Fruit fly (Drosophila melanogaster) whole organism, embryonic: ENCODE data around the gene Iru.

Experiments used
- Antp ChIP-seq: fragments of 200-800 bp; sonication (Bioruptor generic); optimal IDR thresholded peaks from 3 replicates; lab custom pipeline; 2016; ENCODE audit warnings: missing biosample characterization, missing genetic modification characterization
- Atf6 ChIP-seq: fragments of 200-800 bp; sonication (Bioruptor generic); IDR thresholded peaks from 2 replicates; pipeline ENCODE4 v1.3.6; 2022; ENCODE audit warnings: missing biosample characterization, missing genetic modification characterization
- B-H1 ChIP-seq: fragments of 200-800 bp; sonication (Bioruptor generic); IDR thresholded peaks from 3 replicates; pipeline ENCODE4 v1.3.6; 2022; ENCODE audit warnings: missing biosample characterization, missing genetic modification characterization
- BEAF-32 ChIP-seq: fragments of 200-800 bp; sonication (Bioruptor generic); optimal IDR thresholded peaks from 3 replicates; lab custom pipeline; 2017; ENCODE audit warnings: missing biosample characterization, missing genetic modification characterization, mild to moderate bottlenecking, moderate library complexity, missing genetic modification reagents
- CG11247 ChIP-seq: fragments of 200-800 bp; sonication (Bioruptor generic); IDR thresholded peaks from 2 replicates; pipeline ENCODE4 v1.3.6; 2022; ENCODE audit warnings: missing biosample characterization, missing genetic modification characterization
- CG12104 ChIP-seq: fragments of 200-800 bp; sonication (Bioruptor generic); optimal IDR thresholded peaks from 3 replicates; lab custom pipeline; 2016; ENCODE audit warnings: missing biosample characterization, missing genetic modification characterization
- CG15269 ChIP-seq: fragments of 200-800 bp; sonication (Bioruptor generic); optimal IDR thresholded peaks from 2 replicates; lab custom pipeline; 2018; ENCODE audit warnings: missing biosample characterization, mild to moderate bottlenecking, missing genetic modification characterization, moderate library complexity
- CG15601 ChIP-seq: fragments of 200-800 bp; sonication (Bioruptor generic); optimal IDR thresholded peaks from 3 replicates; lab custom pipeline; 2019; ENCODE audit warnings: missing biosample characterization, mild to moderate bottlenecking, missing genetic modification characterization, moderate library complexity
- CG17568 ChIP-seq: fragments of 200-800 bp; sonication (Bioruptor generic); optimal IDR thresholded peaks from 2 replicates; lab custom pipeline; 2018; ENCODE audit warnings: missing biosample characterization, mild to moderate bottlenecking, missing genetic modification characterization, moderate library complexity
- CG2199 ChIP-seq: fragments of 200-800 bp; sonication (Bioruptor generic); IDR thresholded peaks from 3 replicates; pipeline ENCODE4 v1.3.6; 2022; ENCODE audit warnings: missing biosample characterization, missing genetic modification characterization
- CG30403 ChIP-seq: fragments of 200-800 bp; sonication (Bioruptor generic); optimal IDR thresholded peaks from 3 replicates; lab custom pipeline; 2016; ENCODE audit warnings: missing biosample characterization, missing genetic modification characterization
- CG34224 ChIP-seq: fragments of 200-800 bp; sonication (Bioruptor generic); IDR thresholded peaks from 3 replicates; pipeline ENCODE4 v1.3.6; 2022; ENCODE audit warnings: missing biosample characterization, missing genetic modification characterization; ENCODE audit not compliant: partially characterized antibody
- CG5180 ChIP-seq: fragments of 200-800 bp; sonication (Bioruptor generic); optimal IDR thresholded peaks from 3 replicates; lab custom pipeline; 2017; ENCODE audit warnings: missing biosample characterization, missing genetic modification characterization, mild to moderate bottlenecking, moderate library complexity, missing genetic modification reagents
- CG6272 ChIP-seq: fragments of 200-800 bp; sonication (Bioruptor generic); IDR thresholded peaks from 2 replicates; pipeline ENCODE4 v1.3.6; 2022; ENCODE audit warnings: missing biosample characterization, missing genetic modification characterization
- CG7963 ChIP-seq: fragments of 200-800 bp; sonication (Bioruptor generic); IDR thresholded peaks from 3 replicates; pipeline ENCODE4 v1.3.6; 2022; ENCODE audit warnings: missing biosample characterization, missing genetic modification characterization; ENCODE audit not compliant: partially characterized antibody
- CG8290 ChIP-seq, 3 experiments: fragments of 200-800 bp; sonication (Bioruptor generic); optimal IDR thresholded peaks; 2 replicates each; lab custom pipeline; 2016 to 2019; ENCODE audit warnings: missing biosample characterization in 3 of 3, missing genetic modification characterization in 3 of 3, mild to moderate bottlenecking in 2 of 3, moderate library complexity in 1 of 3
- CHES-1-like ChIP-seq: fragments of 200-800 bp; sonication (Bioruptor generic); optimal IDR thresholded peaks from 2 replicates; lab custom pipeline; 2016; ENCODE audit warnings: missing biosample characterization, missing genetic modification characterization
- CTCF ChIP-seq: fragments of 200-800 bp; sonication (Bioruptor generic); optimal IDR thresholded peaks from 2 replicates; lab custom pipeline; 2017; ENCODE audit warnings: missing biosample characterization, mild to moderate bottlenecking, missing genetic modification characterization, moderate library complexity
- Dfd ChIP-seq, 2 experiments: fragments of >200 bp; optimal IDR thresholded peaks; 2 replicates each; lab custom pipeline; 2017; ENCODE audit warnings: missing biosample characterization in 2 of 2, missing genetic modification characterization in 2 of 2
- Drgx ChIP-seq: fragments of 200-800 bp; sonication (Bioruptor generic); IDR thresholded peaks from 2 replicates; pipeline ENCODE4 v1.3.6; 2022; ENCODE audit warnings: missing biosample characterization, missing genetic modification characterization
- Eip74EF ChIP-seq, 2 experiments: fragments of 200-800 bp in 1 of 2; fragments of >200 bp in 1 of 2; sonication (Bioruptor generic) in 1 of 2; optimal IDR thresholded peaks; 2 replicates each; lab custom pipeline; 2017 to 2019; ENCODE audit warnings: missing biosample characterization in 2 of 2, missing genetic modification characterization in 2 of 2, mild to moderate bottlenecking in 1 of 2, moderate library complexity in 1 of 2
- Ets97D ChIP-seq: fragments of 200-800 bp; sonication (Bioruptor generic); optimal IDR thresholded peaks from 3 replicates; lab custom pipeline; 2016; ENCODE audit warnings: missing biosample characterization, missing genetic modification characterization
- Fer3 ChIP-seq: fragments of 200-800 bp; sonication (Bioruptor generic); optimal IDR thresholded peaks from 2 replicates; lab custom pipeline; 2018; ENCODE audit warnings: missing biosample characterization, mild to moderate bottlenecking, missing genetic modification characterization, moderate library complexity
- Hr51 ChIP-seq, 2 experiments: fragments of 200-800 bp; sonication (Bioruptor generic); optimal IDR thresholded peaks; 2 replicates in 1 of 2; 3 replicates in 1 of 2; lab custom pipeline; 2016 to 2018; ENCODE audit warnings: missing biosample characterization in 2 of 2, missing genetic modification characterization in 2 of 2, mild to moderate bottlenecking in 1 of 2, moderate library complexity in 1 of 2
- NC2α ChIP-seq: fragments of 200-800 bp; sonication (Bioruptor generic); optimal IDR thresholded peaks from 2 replicates; lab custom pipeline; 2016; ENCODE audit warnings: missing biosample characterization, missing genetic modification characterization
- Oaz ChIP-seq: fragments of 200-800 bp; sonication (Bioruptor generic); IDR thresholded peaks from 2 replicates; pipeline ENCODE4 v1.3.6; 2022; ENCODE audit warnings: missing biosample characterization, missing genetic modification characterization
- Oli ChIP-seq: fragments of 200-800 bp; sonication (Bioruptor generic); optimal IDR thresholded peaks from 2 replicates; lab custom pipeline; 2018; ENCODE audit warnings: missing biosample characterization, mild to moderate bottlenecking, missing genetic modification characterization, moderate library complexity
- Optix ChIP-seq: fragments of 200-800 bp; sonication (Bioruptor generic); IDR thresholded peaks from 3 replicates; pipeline ENCODE4 v1.3.6; 2022; ENCODE audit warnings: missing biosample characterization, missing genetic modification characterization
- Rx ChIP-seq: fragments of 200-800 bp; sonication (Bioruptor generic); IDR thresholded peaks from 2 replicates; pipeline ENCODE4 v1.3.6; 2022; ENCODE audit warnings: missing biosample characterization, missing genetic modification characterization
- Sin3A ChIP-seq: fragments of >200 bp; optimal IDR thresholded peaks from 2 replicates; lab custom pipeline; 2018
- Sox102F ChIP-seq: fragments of 200-800 bp; sonication (Bioruptor generic); optimal IDR thresholded peaks from 2 replicates; lab custom pipeline; 2018; ENCODE audit warnings: missing biosample characterization, mild to moderate bottlenecking, missing genetic modification characterization, moderate library complexity
- Stat92E ChIP-seq, 3 experiments: fragments of >200 bp in 2 of 3; fragments of 200-800 bp in 1 of 3; sonication (Bioruptor generic) in 1 of 3; optimal IDR thresholded peaks; 2 replicates each; lab custom pipeline; 2017 to 2019; ENCODE audit warnings: missing biosample characterization in 3 of 3, missing genetic modification characterization in 3 of 3, mild to moderate bottlenecking in 1 of 3, moderate library complexity in 1 of 3
- TFAM ChIP-seq: fragments of 200-800 bp; sonication (Bioruptor generic); optimal IDR thresholded peaks from 2 replicates; lab custom pipeline; 2017; ENCODE audit warnings: missing biosample characterization, missing genetic modification characterization, inconsistent platforms
- ab ChIP-seq: fragments of 200-800 bp; sonication (Bioruptor generic); optimal IDR thresholded peaks from 2 replicates; lab custom pipeline; 2016; ENCODE audit warnings: missing biosample characterization, missing genetic modification characterization
- az2 ChIP-seq: fragments of 200-800 bp; sonication (Bioruptor generic); optimal IDR thresholded peaks from 3 replicates; lab custom pipeline; 2016; ENCODE audit warnings: missing biosample characterization, missing genetic modification characterization
- bsh ChIP-seq, 2 experiments: fragments of 200-800 bp; sonication (Bioruptor generic); optimal IDR thresholded peaks; 2 replicates each; lab custom pipeline; 2017 to 2018; ENCODE audit warnings: mild to moderate bottlenecking in 2 of 2, missing biosample characterization in 2 of 2, missing genetic modification characterization in 2 of 2, moderate library complexity in 1 of 2
- crc ChIP-seq: fragments of 200-800 bp; sonication (Bioruptor generic); optimal IDR thresholded peaks from 2 replicates; lab custom pipeline; 2016; ENCODE audit warnings: missing biosample characterization, missing genetic modification characterization
- ewg ChIP-seq: fragments of 200-800 bp; sonication (Bioruptor generic); optimal IDR thresholded peaks from 3 replicates; lab custom pipeline; 2017; ENCODE audit warnings: mild to moderate bottlenecking, missing biosample characterization, missing genetic modification reagents, missing genetic modification characterization
- fd64A ChIP-seq: fragments of 200-800 bp; sonication (Bioruptor generic); optimal IDR thresholded peaks from 3 replicates; lab custom pipeline; 2018; ENCODE audit warnings: missing biosample characterization, mild to moderate bottlenecking, missing genetic modification characterization
- gcm2 ChIP-seq: fragments of 200-800 bp; sonication (Bioruptor generic); optimal IDR thresholded peaks from 2 replicates; lab custom pipeline; 2016; ENCODE audit warnings: missing biosample characterization, missing genetic modification characterization
- grau ChIP-seq: fragments of 200-800 bp; optimal IDR thresholded peaks from 3 replicates; lab custom pipeline; 2019; ENCODE audit warnings: missing biosample characterization, mild to moderate bottlenecking, missing genetic modification characterization, moderate library complexity
- hb ChIP-seq: fragments of 200-800 bp; sonication (Bioruptor generic); IDR thresholded peaks from 3 replicates; pipeline ENCODE4 v1.3.6; 2022; ENCODE audit warnings: missing biosample characterization, missing genetic modification characterization; ENCODE audit not compliant: partially characterized antibody
- klu ChIP-seq: fragments of 200-800 bp; sonication (Bioruptor generic); IDR thresholded peaks from 2 replicates; pipeline ENCODE4 v1.3.6; 2022; ENCODE audit warnings: missing biosample characterization, missing genetic modification characterization
- lbe ChIP-seq: fragments of 200-800 bp; sonication (Bioruptor generic); optimal IDR thresholded peaks from 2 replicates; lab custom pipeline; 2016; ENCODE audit warnings: missing biosample characterization, mild to moderate bottlenecking, missing genetic modification characterization
- nom ChIP-seq: fragments of 200-800 bp; sonication (Bioruptor generic); optimal IDR thresholded peaks from 2 replicates; lab custom pipeline; 2017; ENCODE audit warnings: missing biosample characterization, missing genetic modification characterization, mild to moderate bottlenecking, moderate library complexity, missing genetic modification reagents
- rib ChIP-seq: fragments of 200-800 bp; sonication (Bioruptor generic); IDR thresholded peaks from 2 replicates; pipeline ENCODE4 v1.3.6; 2022; ENCODE audit warnings: missing biosample characterization, missing genetic modification characterization
- run ChIP-seq: fragments of 200-800 bp; sonication (Bioruptor generic); optimal IDR thresholded peaks from 3 replicates; lab custom pipeline; 2018; ENCODE audit warnings: missing biosample characterization, mild to moderate bottlenecking, missing genetic modification characterization
- stwl ChIP-seq: fragments of 200-800 bp; sonication (Bioruptor generic); optimal IDR thresholded peaks from 3 replicates; lab custom pipeline; 2018; ENCODE audit warnings: missing biosample characterization, mild to moderate bottlenecking, missing genetic modification characterization, moderate library complexity
- vnd ChIP-seq: fragments of 200-800 bp; sonication (Bioruptor generic); IDR thresholded peaks from 3 replicates; pipeline ENCODE4 v1.3.6; 2022; ENCODE audit warnings: missing biosample characterization, missing genetic modification characterization; ENCODE audit not compliant: partially characterized antibody

Gene Iru

DNA sequence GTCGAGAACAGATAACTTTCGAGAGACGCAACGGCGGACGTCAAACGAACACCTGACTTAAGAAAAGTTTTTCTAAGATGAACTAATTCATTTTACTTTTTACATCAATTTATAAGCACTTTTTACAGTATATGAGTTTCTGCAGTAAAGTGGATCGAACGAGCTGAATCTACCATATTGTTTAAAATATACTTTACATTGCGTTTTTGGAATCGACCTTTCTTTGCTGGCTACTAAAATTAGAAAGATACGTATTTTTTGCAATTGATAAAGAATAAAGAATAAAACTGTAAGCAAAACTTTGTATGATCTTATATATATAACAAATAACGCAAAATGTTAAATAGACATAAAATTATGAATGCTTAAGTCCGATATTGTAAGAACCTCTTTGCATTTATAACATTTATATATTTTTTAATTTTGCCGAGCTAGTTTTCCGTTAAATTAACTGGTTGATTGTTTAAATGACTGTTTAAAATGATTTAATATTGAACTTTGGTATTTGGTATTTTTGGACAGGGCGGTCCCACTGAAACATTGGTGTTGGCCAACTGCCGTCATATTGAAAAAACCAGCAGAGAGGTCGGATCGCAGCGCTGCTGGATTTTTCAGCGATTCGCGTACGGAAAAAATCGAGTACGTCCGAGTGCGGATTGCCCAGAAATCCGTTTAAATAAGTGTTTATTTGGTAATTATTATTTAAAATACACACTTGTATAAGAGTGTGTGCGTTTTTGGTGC lies 45.9 kb downstream of the Iru start, which contains the start of gene Kdm2 (continued):
- TF ChIP-seq Oaz (no peak), BEAF-32 (GFP tag; lab: Kevin White, UChicago) (peak; percentile 13), Dfd (GFP tag; optimal IDR thresholded peaks at IDR 0.05; lab: Kevin White, UChicago) (no peak), CG34224 (GFP tag; lab: Robert Waterston, UW) (no peak), Eip74EF (GFP tag; optimal IDR thresholded peaks at IDR 0.05; lab: Kevin White, UChicago) (no peak), Oli (no peak), ewg (GFP tag; lab: Kevin White, UChicago) (no peak), TFAM (GFP tag; lab: Kevin White, UChicago) (no peak), az2 (GFP tag; lab: Kevin White, UChicago) (no peak), CG17568 (no peak), bsh (GFP tag; optimal IDR thresholded peaks at IDR 0.05; lab: Kevin White, UChicago) (peak in 1 of 2 experiments; percentile 10), Optix (no peak), CG8290 (GFP tag; optimal IDR thresholded peaks at IDR 0.05; lab: Kevin White, UChicago) (no peak), CG8290 (tag; optimal IDR thresholded peaks at IDR 0.05; lab: Kevin White, UChicago) (peak in 1 of 2 experiments; percentile 77), Drgx (no peak), hb (GFP tag; lab: Robert Waterston, UW) (no peak), crc (no peak), Ets97D (GFP tag; lab: Kevin White, UChicago) (no peak), Rx (GFP tag; lab: Robert Waterston, UW) (no peak), CG2199 (GFP tag; lab: Robert Waterston, UW) (no peak), CG15601 (tag; lab: Kevin White, UChicago) (peak; percentile 30), Sin3A (lab: Kevin White, UChicago) (no peak), CG30403 (GFP tag; lab: Kevin White, UChicago) (no peak), Atf6 (no peak), CG11247 (GFP tag; lab: Robert Waterston, UW) (no peak), stwl (peak; percentile 42), vnd (no peak), CG12104 (no peak), fd64A (GFP tag; lab: Kevin White, UChicago) (no peak), nom (GFP tag; lab: Kevin White, UChicago) (peak; percentile 16), CTCF (GFP tag; lab: Kevin White, UChicago) (peak; percentile 56), CG6272 (GFP tag; lab: Robert Waterston, UW) (no peak), run (tag; lab: Kevin White, UChicago) (no peak), gcm2 (GFP tag; lab: Kevin White, UChicago) (no peak), klu (GFP tag; lab: Robert Waterston, UW) (no peak), Hr51 (GFP tag; optimal IDR thresholded peaks at IDR 0.05; lab: Kevin White, UChicago) (no peak), CG15269 (peak; percentile 35), CG5180 (no peak), ab (GFP tag; lab: Kevin White, UChicago) (no peak), lbe (peak; percentile 4), Antp (GFP tag; lab: Kevin White, UChicago) (no peak), Stat92E (GFP tag; optimal IDR thresholded peaks at IDR 0.05; lab: Kevin White, UChicago) (peak in 1 of 3 experiments; percentile 87), Fer3 (tag; lab: Kevin White, UChicago) (peak; percentile 42), B-H1 (GFP tag; lab: Robert Waterston, UW) (no peak), NC2α (no peak), rib (GFP tag; lab: Robert Waterston, UW) (no peak), CG7963 (GFP tag; lab: Robert Waterston, UW) (no peak), grau (tag; lab: Kevin White, UChicago) (peak; percentile 27), Sox102F (no peak), CHES-1-like (GFP tag; lab: Kevin White, UChicago) (no peak)
